Fruit fly (Drosophila melanogaster) whole organism, embryonic: ENCODE data around the gene CG6254.

Experiments used
- Adf1 ChIP-seq: fragments of 200-800 bp; sonication (Bioruptor generic); IDR thresholded peaks from 2 replicates; pipeline ENCODE4 v1.3.6; 2022; ENCODE audit warnings: missing biosample characterization, missing genetic modification characterization
- Atf-2 ChIP-seq: fragments of 200-800 bp; sonication (Bioruptor generic); optimal IDR thresholded peaks from 2 replicates; lab custom pipeline; 2016; ENCODE audit warnings: missing biosample characterization, missing genetic modification characterization
- CG10267 ChIP-seq: fragments of 200-800 bp; sonication (Bioruptor generic); optimal IDR thresholded peaks from 2 replicates; lab custom pipeline; 2018; ENCODE audit warnings: missing biosample characterization, mild to moderate bottlenecking, missing genetic modification characterization, moderate library complexity
- CG11085 ChIP-seq: fragments of 200-800 bp; sonication (Bioruptor generic); IDR thresholded peaks from 2 replicates; pipeline ENCODE4 v1.3.6; 2022; ENCODE audit warnings: missing biosample characterization, missing genetic modification characterization
- CG13287 ChIP-seq: fragments of 200-800 bp; sonication (Bioruptor generic); IDR thresholded peaks from 2 replicates; pipeline ENCODE4 v1.3.6; 2022; ENCODE audit warnings: missing biosample characterization, missing genetic modification characterization; ENCODE audit not compliant: partially characterized antibody
- CG13775 ChIP-seq: fragments of 200-800 bp; sonication (Bioruptor generic); optimal IDR thresholded peaks from 3 replicates; lab custom pipeline; 2017; ENCODE audit warnings: missing biosample characterization, mild to moderate bottlenecking, missing genetic modification characterization
- CG16779 ChIP-seq: fragments of 200-800 bp; sonication (Bioruptor generic); IDR thresholded peaks from 2 replicates; pipeline ENCODE4 v1.3.6; 2022; ENCODE audit warnings: missing biosample characterization, missing genetic modification characterization
- CG16813 ChIP-seq: fragments of 200-800 bp; sonication (Bioruptor generic); IDR thresholded peaks from 3 replicates; pipeline ENCODE4 v1.3.6; 2022; ENCODE audit warnings: missing biosample characterization, missing genetic modification characterization; ENCODE audit not compliant: partially characterized antibody
- CG17385 ChIP-seq: fragments of 200-800 bp; sonication (Bioruptor generic); optimal IDR thresholded peaks from 3 replicates; lab custom pipeline; 2018; ENCODE audit warnings: missing biosample characterization, mild to moderate bottlenecking, missing genetic modification characterization
- CG17912 ChIP-seq: fragments of 200-800 bp; sonication (Bioruptor generic); optimal IDR thresholded peaks from 2 replicates; lab custom pipeline; 2018; ENCODE audit warnings: missing biosample characterization, mild to moderate bottlenecking, missing genetic modification characterization
- CG1832 ChIP-seq: fragments of 200-800 bp; sonication (Bioruptor generic); optimal IDR thresholded peaks from 2 replicates; lab custom pipeline; 2017; ENCODE audit warnings: missing biosample characterization, mild to moderate bottlenecking, missing genetic modification characterization, inconsistent platforms
- CG2202 ChIP-seq: fragments of 200-800 bp; sonication (Bioruptor generic); optimal IDR thresholded peaks from 2 replicates; lab custom pipeline; 2018; ENCODE audit warnings: missing biosample characterization, mild to moderate bottlenecking, missing genetic modification characterization
- CG30403 ChIP-seq: fragments of 200-800 bp; sonication (Bioruptor generic); optimal IDR thresholded peaks from 3 replicates; lab custom pipeline; 2016; ENCODE audit warnings: missing biosample characterization, missing genetic modification characterization
- CG31441 ChIP-seq: fragments of 200-800 bp; sonication (Bioruptor generic); IDR thresholded peaks from 2 replicates; pipeline ENCODE4 v1.3.6; 2022; ENCODE audit warnings: missing biosample characterization, missing genetic modification characterization
- CG3281 ChIP-seq: fragments of 200-800 bp; sonication (Bioruptor generic); optimal IDR thresholded peaks from 3 replicates; lab custom pipeline; 2017; ENCODE audit warnings: missing biosample characterization, mild to moderate bottlenecking, missing genetic modification characterization
- CG6791 ChIP-seq: fragments of 200-800 bp; sonication (Bioruptor generic); IDR thresholded peaks from 3 replicates; pipeline ENCODE4 v1.3.6; 2022; ENCODE audit warnings: missing biosample characterization, missing genetic modification characterization; ENCODE audit not compliant: partially characterized antibody
- CG6854 ChIP-seq: fragments of 200-800 bp; sonication (Bioruptor generic); optimal IDR thresholded peaks from 3 replicates; lab custom pipeline; 2017; ENCODE audit warnings: missing biosample characterization, mild to moderate bottlenecking, missing genetic modification characterization
- CG8290 ChIP-seq, 3 experiments: fragments of 200-800 bp; sonication (Bioruptor generic); optimal IDR thresholded peaks; 2 replicates each; lab custom pipeline; 2016 to 2019; ENCODE audit warnings: missing biosample characterization in 3 of 3, missing genetic modification characterization in 3 of 3, mild to moderate bottlenecking in 2 of 3, moderate library complexity in 1 of 3
- CG9609 ChIP-seq: fragments of 200-800 bp; sonication (Bioruptor generic); optimal IDR thresholded peaks from 3 replicates; lab custom pipeline; 2016; ENCODE audit warnings: missing biosample characterization, missing genetic modification characterization
- Dad ChIP-seq: fragments of 200-800 bp; sonication (Bioruptor generic); optimal IDR thresholded peaks from 3 replicates; lab custom pipeline; 2016; ENCODE audit warnings: missing biosample characterization, missing genetic modification characterization
- Dbx ChIP-seq: fragments of 200-800 bp; sonication (Bioruptor generic); IDR thresholded peaks from 3 replicates; pipeline ENCODE4 v1.3.6; 2022; ENCODE audit warnings: missing biosample characterization, missing genetic modification characterization
- Dek ChIP-seq: fragments of 200-800 bp; sonication (Bioruptor generic); optimal IDR thresholded peaks from 3 replicates; lab custom pipeline; 2019; ENCODE audit warnings: missing biosample characterization, mild to moderate bottlenecking, missing genetic modification characterization, moderate library complexity
- Doc2 ChIP-seq: fragments of 200-800 bp; sonication (Bioruptor generic); IDR thresholded peaks from 2 replicates; pipeline ENCODE4 v1.3.6; 2022; ENCODE audit warnings: missing biosample characterization, missing genetic modification characterization
- Meics ChIP-seq: fragments of 200-800 bp; sonication (Bioruptor generic); optimal IDR thresholded peaks from 2 replicates; lab custom pipeline; 2017; ENCODE audit warnings: missing biosample characterization, mild to moderate bottlenecking, missing genetic modification characterization
- Mes4 ChIP-seq: fragments of 200-800 bp; sonication (Bioruptor generic); optimal IDR thresholded peaks from 2 replicates; lab custom pipeline; 2016; ENCODE audit warnings: missing biosample characterization, missing genetic modification characterization
- Mrtf ChIP-seq: fragments of 200-800 bp; sonication (Bioruptor generic); IDR thresholded peaks from 3 replicates; pipeline ENCODE4 v1.3.6; 2022; ENCODE audit warnings: missing biosample characterization, missing genetic modification characterization
- NFAT ChIP-seq: fragments of 200-800 bp; sonication (Bioruptor generic); IDR thresholded peaks from 2 replicates; pipeline ENCODE4 v1.3.6; 2022; ENCODE audit warnings: missing biosample characterization, missing genetic modification characterization
- NK7.1 ChIP-seq: fragments of 200-800 bp; sonication (Bioruptor generic); optimal IDR thresholded peaks from 3 replicates; lab custom pipeline; 2016; ENCODE audit warnings: missing biosample characterization, missing genetic modification characterization
- Neu2 ChIP-seq: fragments of 200-800 bp; sonication (Bioruptor generic); optimal IDR thresholded peaks from 3 replicates; lab custom pipeline; 2016; ENCODE audit warnings: missing biosample characterization, missing genetic modification characterization, borderline replicate concordance
- NfI ChIP-seq: fragments of 200-800 bp; sonication (Bioruptor generic); optimal IDR thresholded peaks from 3 replicates; lab custom pipeline; 2018; ENCODE audit warnings: missing biosample characterization, mild to moderate bottlenecking, missing genetic modification characterization, moderate library complexity
- Oli ChIP-seq: fragments of 200-800 bp; sonication (Bioruptor generic); optimal IDR thresholded peaks from 2 replicates; lab custom pipeline; 2018; ENCODE audit warnings: missing biosample characterization, mild to moderate bottlenecking, missing genetic modification characterization, moderate library complexity
- Six4 ChIP-seq: fragments of 200-800 bp; sonication (Bioruptor generic); optimal IDR thresholded peaks from 2 replicates; lab custom pipeline; 2016; ENCODE audit warnings: missing biosample characterization, missing genetic modification characterization
- Ssrp ChIP-seq: fragments of 200-800 bp; sonication (Bioruptor generic); optimal IDR thresholded peaks from 2 replicates; lab custom pipeline; 2018; ENCODE audit warnings: missing biosample characterization, mild to moderate bottlenecking, missing genetic modification characterization, moderate library complexity
- Stat92E ChIP-seq, 3 experiments: fragments of >200 bp in 2 of 3; fragments of 200-800 bp in 1 of 3; sonication (Bioruptor generic) in 1 of 3; optimal IDR thresholded peaks; 2 replicates each; lab custom pipeline; 2017 to 2019; ENCODE audit warnings: missing biosample characterization in 3 of 3, missing genetic modification characterization in 3 of 3, mild to moderate bottlenecking in 1 of 3, moderate library complexity in 1 of 3
- btn ChIP-seq: fragments of 200-800 bp; sonication (Bioruptor generic); optimal IDR thresholded peaks from 2 replicates; lab custom pipeline; 2016; ENCODE audit warnings: missing biosample characterization, missing genetic modification characterization
- danr ChIP-seq: fragments of 200-800 bp; sonication (Bioruptor generic); IDR thresholded peaks from 2 replicates; pipeline ENCODE4 v1.3.6; 2022; ENCODE audit warnings: missing biosample characterization, missing genetic modification characterization
- fd96Cb ChIP-seq: fragments of 200-800 bp; sonication (Bioruptor generic); optimal IDR thresholded peaks from 2 replicates; lab custom pipeline; 2018; ENCODE audit warnings: missing biosample characterization, mild to moderate bottlenecking, missing genetic modification characterization, moderate library complexity
- gsb-n ChIP-seq: fragments of 200-800 bp; sonication (Bioruptor generic); optimal IDR thresholded peaks from 3 replicates; lab custom pipeline; 2018; ENCODE audit warnings: missing biosample characterization, mild to moderate bottlenecking, missing genetic modification characterization
- kni ChIP-seq: fragments of 200-800 bp; sonication (Bioruptor generic); optimal IDR thresholded peaks from 3 replicates; lab custom pipeline; 2017; ENCODE audit warnings: mild to moderate bottlenecking, missing biosample characterization, missing genetic modification reagents, missing genetic modification characterization
- nau ChIP-seq: fragments of 200-800 bp; sonication (Bioruptor generic); optimal IDR thresholded peaks from 3 replicates; lab custom pipeline; 2017; ENCODE audit warnings: missing biosample characterization, mild to moderate bottlenecking, missing genetic modification characterization, missing genetic modification reagents
- nom ChIP-seq: fragments of 200-800 bp; sonication (Bioruptor generic); optimal IDR thresholded peaks from 2 replicates; lab custom pipeline; 2017; ENCODE audit warnings: missing biosample characterization, missing genetic modification characterization, mild to moderate bottlenecking, moderate library complexity, missing genetic modification reagents
- pfk ChIP-seq: fragments of 200-800 bp; sonication (Bioruptor generic); optimal IDR thresholded peaks from 2 replicates; lab custom pipeline; 2018; ENCODE audit warnings: missing biosample characterization, mild to moderate bottlenecking, missing genetic modification characterization, moderate library complexity
- phol ChIP-seq: fragments of 200-800 bp; sonication (Bioruptor generic); optimal IDR thresholded peaks from 3 replicates; lab custom pipeline; 2018; ENCODE audit warnings: missing biosample characterization, mild to moderate bottlenecking, missing genetic modification characterization, moderate library complexity
- repo ChIP-seq: fragments of 200-800 bp; sonication (Bioruptor generic); optimal IDR thresholded peaks from 2 replicates; lab custom pipeline; 2016; ENCODE audit warnings: missing biosample characterization, missing genetic modification characterization
- sens ChIP-seq: fragments of 200-800 bp; sonication (Bioruptor generic); peaks from one replicate; lab custom pipeline; 2016; ENCODE audit warnings: missing biosample characterization, missing genetic modification characterization
- sna ChIP-seq: fragments of 200-800 bp; sonication (Bioruptor generic); IDR thresholded peaks from 2 replicates; pipeline ENCODE4 v1.3.6; 2022; ENCODE audit warnings: missing biosample characterization, missing genetic modification characterization; ENCODE audit not compliant: partially characterized antibody
- sr ChIP-seq: fragments of 200-800 bp; sonication (Bioruptor generic); IDR thresholded peaks from 3 replicates; pipeline ENCODE4 v1.3.6; 2022; ENCODE audit warnings: missing biosample characterization, missing genetic modification characterization
- tgo ChIP-seq: fragments of 200-800 bp; sonication (Bioruptor generic); IDR thresholded peaks from 3 replicates; pipeline ENCODE4 v1.3.6; 2022; ENCODE audit warnings: missing biosample characterization, missing genetic modification characterization
- tup ChIP-seq: fragments of 200-800 bp; sonication (Bioruptor generic); optimal IDR thresholded peaks from 2 replicates; lab custom pipeline; 2016; ENCODE audit warnings: missing biosample characterization, mild to moderate bottlenecking, missing genetic modification characterization, moderate library complexity
- zfh2 ChIP-seq: fragments of 200-800 bp; sonication (Bioruptor generic); optimal IDR thresholded peaks from 2 replicates; lab custom pipeline; 2016; ENCODE audit warnings: missing biosample characterization, missing genetic modification characterization

CG6254 gene

dm6 chr3R:10111815-10112185 lies 49.3 kb downstream of the CG6254 start (continued):
- TF ChIP-seq Six4 (GFP tag; lab: Kevin White, UChicago) (no peak), CG1832 (GFP tag; lab: Kevin White, UChicago) (no peak), NfI (no peak), nau (GFP tag; lab: Kevin White, UChicago) (no peak), CG10267 (no peak), CG16813 (GFP tag; lab: Robert Waterston, UW) (no peak), phol (tag; lab: Kevin White, UChicago) (peak; percentile 42), Dek (no peak), Dbx (GFP tag; lab: Robert Waterston, UW) (0 out of 3 replicates have a peak, but pooled peaks have one; percentile 13), NFAT (GFP tag; lab: Robert Waterston, UW) (no peak), nom (GFP tag; lab: Kevin White, UChicago) (no peak), CG31441 (GFP tag; lab: Robert Waterston, UW) (peak; percentile 45), Meics (GFP tag; lab: Kevin White, UChicago) (peak; percentile 12), CG11085 (GFP tag; lab: Robert Waterston, UW) (no peak), Atf-2 (no peak), Mrtf (GFP tag; lab: Robert Waterston, UW) (no peak), CG9609 (no peak), kni (GFP tag; lab: Kevin White, UChicago) (no peak), CG6791 (GFP tag; lab: Robert Waterston, UW) (no peak), CG3281 (GFP tag; lab: Kevin White, UChicago) (peak; percentile 4), Dad (GFP tag; lab: Kevin White, UChicago) (no peak), tgo (GFP tag; lab: Robert Waterston, UW) (no peak; the same call in 2 of the 3 replicates), NK7.1 (GFP tag; lab: Kevin White, UChicago) (no peak), Adf1 (GFP tag; lab: Robert Waterston, UW) (no peak; the same call in 1 of the 2 replicates), Doc2 (GFP tag; lab: Robert Waterston, UW) (no peak), CG30403 (GFP tag; lab: Kevin White, UChicago) (peak; percentile 44), Neu2 (GFP tag; lab: Kevin White, UChicago) (no peak), Stat92E (GFP tag; optimal IDR thresholded peaks at IDR 0.05; lab: Kevin White, UChicago) (no peak), CG17912 (GFP tag; lab: Kevin White, UChicago) (no peak), CG13775 (no peak), fd96Cb (tag; lab: Kevin White, UChicago) (peak; percentile 30), zfh2 (GFP tag; lab: Kevin White, UChicago) (no peak), sna (GFP tag; lab: Robert Waterston, UW) (no peak), sens (GFP tag; lab: Kevin White, UChicago) (no peak), tup (GFP tag; lab: Kevin White, UChicago) (no peak), pfk (GFP tag; lab: Kevin White, UChicago) (no peak), Oli (tag; lab: Kevin White, UChicago) (peak; percentile 24), CG13287 (GFP tag; lab: Robert Waterston, UW) (no peak), CG16779 (no peak), gsb-n (tag; lab: Kevin White, UChicago) (no peak), sr (no peak), CG6854 (GFP tag; lab: Kevin White, UChicago) (no peak), btn (GFP tag; lab: Kevin White, UChicago) (no peak), CG17385 (GFP tag; lab: Kevin White, UChicago) (no peak), Mes4 (no peak), danr (no peak), CG2202 (tag; lab: Kevin White, UChicago) (no peak), repo (GFP tag; lab: Kevin White, UChicago) (no peak), CG8290 (GFP tag; optimal IDR thresholded peaks at IDR 0.05; lab: Kevin White, UChicago) (no peak), CG8290 (tag; optimal IDR thresholded peaks at IDR 0.05; lab: Kevin White, UChicago) (no peak), Ssrp (tag; lab: Kevin White, UChicago) (no peak)
